Fruit fly (Drosophila melanogaster): ENCODE data around the gene mub.
A peak's percentile ranks its signal among the peaks of the same experiment; 100 is the strongest.

The mub gene

dm6 chr3L:21824725-21825353, 19.7 kb upstream of the mub start, which contains the start of gene eIF2A:
TSS of gene eIF2A (plus strand) at chr3L:21824740.
- TF ChIP-seq ac (GFP tag; optimal IDR thresholded peaks at IDR 0.05) (peak; percentile 15), salm (tag; optimal IDR thresholded peaks at IDR 0.05) (peak; percentile 1), NFAT (GFP tag; IDR thresholded peaks at IDR 0.05) (peak; percentile 69), fd64A (GFP tag; optimal IDR thresholded peaks at IDR 0.05) (no peak), Sox102F (GFP tag; optimal IDR thresholded peaks at IDR 0.05) (no peak), CG6689 (GFP tag; IDR thresholded peaks at IDR 0.05) (0 out of 2 replicates have a peak, but pooled peaks have one; percentile 37), CG17186 (GFP tag; optimal IDR thresholded peaks at IDR 0.05) (peak; percentile 87), bab2 (GFP tag; optimal IDR thresholded peaks at IDR 0.05) (peak; percentile 57), CG10267 (tag; optimal IDR thresholded peaks at IDR 0.05) (peak; percentile 100), bcd (GFP tag; optimal IDR thresholded peaks at IDR 0.05) (no peak), zfh1 (GFP tag; IDR thresholded peaks at IDR 0.05) (peak; percentile 69; the same call in 1 of the 3 replicates), CG8478 (optimal IDR thresholded peaks at IDR 0.05) (peak; percentile 28), CG17385 (GFP tag; optimal IDR thresholded peaks at IDR 0.05) (peak; percentile 47), grau (tag; optimal IDR thresholded peaks at IDR 0.05) (peak; percentile 61), Asciz (GFP tag; optimal IDR thresholded peaks at IDR 0.05) (no peak), scrt (GFP tag; optimal IDR thresholded peaks at IDR 0.05) (peak; percentile 21), nerfin-2 (GFP tag; IDR thresholded peaks at IDR 0.05; ENCODE audit: partially characterized antibody) (peak; percentile 76), CG2199 (GFP tag; IDR thresholded peaks at IDR 0.05) (0 out of 3 replicates have a peak, but pooled peaks have one; percentile 27), CG18476 (GFP tag; optimal IDR thresholded peaks at IDR 0.05) (no peak), run (tag; optimal IDR thresholded peaks at IDR 0.05) (no peak), peb (GFP tag; IDR thresholded peaks at IDR 0.05) (0 out of 2 replicates have a peak, but pooled peaks have one; percentile 21), prd (optimal IDR thresholded peaks at IDR 0.05) (no peak), prd (GFP tag; IDR thresholded peaks at IDR 0.05) (peak; percentile 72; the same call in 2 of the 3 replicates), CG12104 (GFP tag; optimal IDR thresholded peaks at IDR 0.05) (no peak), Ets97D (GFP tag; optimal IDR thresholded peaks at IDR 0.05) (peak; percentile 93), sna (GFP tag; IDR thresholded peaks at IDR 0.05; ENCODE audit: partially characterized antibody) (peak; percentile 62), fru (optimal IDR thresholded peaks at IDR 0.05) (no peak), Lim3 (GFP tag; IDR thresholded peaks at IDR 0.05) (no peak), CG6813 (GFP tag; optimal IDR thresholded peaks at IDR 0.05) (peak; percentile 18), CG13123 (GFP tag; optimal IDR thresholded peaks at IDR 0.05) (no peak), Kr (GFP tag; optimal IDR thresholded peaks at IDR 0.05) (no peak), CG10462 (GFP tag; optimal IDR thresholded peaks at IDR 0.05) (no peak), CG3407 (GFP tag; optimal IDR thresholded peaks at IDR 0.05) (no peak), CG3163 (GFP tag; optimal IDR thresholded peaks at IDR 0.05) (peak; percentile 65), CG11723 (GFP tag; optimal IDR thresholded peaks at IDR 0.05) (peak; percentile 11), az2 (GFP tag; optimal IDR thresholded peaks at IDR 0.05) (peak; percentile 33), HmgD (GFP tag; optimal IDR thresholded peaks at IDR 0.05) (peak; percentile 92), BtbVII (GFP tag; optimal IDR thresholded peaks at IDR 0.05) (peak; percentile 24), Sry-β (GFP tag; optimal IDR thresholded peaks at IDR 0.05) (peak; percentile 22), ara (GFP tag; IDR thresholded peaks at IDR 0.05) (peak; percentile 13; the same call in 1 of the 2 replicates), PHDP (tag; optimal IDR thresholded peaks at IDR 0.05) (peak; percentile 49), ro (GFP tag; IDR thresholded peaks at IDR 0.05) (no peak), Ada2b (GFP tag; IDR thresholded peaks at IDR 0.05) (0 out of 2 replicates have a peak, but pooled peaks have one; percentile 14), ken (GFP tag; IDR thresholded peaks at IDR 0.05) (peak; percentile 78; the same call in 2 of the 3 replicates), CG18764 (GFP tag; optimal IDR thresholded peaks at IDR 0.05) (peak; percentile 43), Sox100B (GFP tag; optimal IDR thresholded peaks at IDR 0.05) (no peak), D19A (tag; optimal IDR thresholded peaks at IDR 0.05) (no peak), gt (GFP tag; IDR thresholded peaks at IDR 0.05) (no peak), CG9797 (GFP tag; optimal IDR thresholded peaks at IDR 0.05) (peak; percentile 78), hth (optimal IDR thresholded peaks at IDR 0.05) (no peak), CG7987 (GFP tag; optimal IDR thresholded peaks at IDR 0.05) (peak; percentile 84)

Measured in whole organism, embryonic.